Fruit fly (Drosophila melanogaster) whole organism, adult: Measurements from ENCODE around the gene CG11920.

Experiments used
- CG11617 ChIP-seq: fragments of 200-800 bp; sonication (Bioruptor generic); optimal IDR thresholded peaks from 2 replicates; lab custom pipeline; 2017; ENCODE audit warnings: mild to moderate bottlenecking, missing biosample characterization, missing genetic modification reagents, missing genetic modification characterization
- CG12768 ChIP-seq: fragments of 200-800 bp; sonication (Bioruptor generic); optimal IDR thresholded peaks from 2 replicates; lab custom pipeline; 2017; ENCODE audit warnings: missing biosample characterization, missing genetic modification characterization, mild to moderate bottlenecking, moderate library complexity, missing genetic modification reagents
- CG14711 ChIP-seq: fragments of 200-800 bp; sonication (Bioruptor generic); optimal IDR thresholded peaks from 2 replicates; lab custom pipeline; 2018; ENCODE audit warnings: missing biosample characterization, mild to moderate bottlenecking, missing genetic modification characterization, moderate library complexity
- CG1620 ChIP-seq: fragments of 200-800 bp; sonication (Bioruptor generic); optimal IDR thresholded peaks from 2 replicates; lab custom pipeline; 2016; ENCODE audit warnings: missing biosample characterization, missing genetic modification characterization
- CG33017 ChIP-seq: fragments of 200-800 bp; sonication (Bioruptor generic); optimal IDR thresholded peaks from 2 replicates; lab custom pipeline; 2018; ENCODE audit warnings: missing biosample characterization, mild to moderate bottlenecking, missing genetic modification characterization, moderate library complexity
- CG5204 ChIP-seq: fragments of 200-800 bp; sonication (Bioruptor generic); optimal IDR thresholded peaks from 2 replicates; lab custom pipeline; 2016; ENCODE audit warnings: missing biosample characterization, missing genetic modification characterization
- CG7045 ChIP-seq: fragments of 200-800 bp; sonication (Bioruptor generic); optimal IDR thresholded peaks from 2 replicates; lab custom pipeline; 2017; ENCODE audit warnings: missing biosample characterization, mild to moderate bottlenecking, missing genetic modification characterization
- CG7101 ChIP-seq: fragments of 200-800 bp; sonication (Bioruptor generic); optimal IDR thresholded peaks from 2 replicates; lab custom pipeline; 2018; ENCODE audit warnings: missing biosample characterization, mild to moderate bottlenecking, missing genetic modification characterization, moderate library complexity
- Clk ChIP-seq: fragments of 200-800 bp; sonication (Bioruptor generic); optimal IDR thresholded peaks from 2 replicates; lab custom pipeline; 2017; ENCODE audit warnings: missing biosample characterization, missing genetic modification characterization
- Crg-1 ChIP-seq: fragments of 200-800 bp; sonication (Bioruptor generic); optimal IDR thresholded peaks from 2 replicates; lab custom pipeline; 2016; ENCODE audit warnings: missing biosample characterization, missing genetic modification characterization
- Hr96 ChIP-seq: fragments of 200-800 bp; sonication (Bioruptor generic); optimal IDR thresholded peaks from 2 replicates; lab custom pipeline; 2016; ENCODE audit warnings: missing biosample characterization, missing genetic modification characterization
- Mnt ChIP-seq: fragments of 200-800 bp; sonication (Bioruptor generic); optimal IDR thresholded peaks from 2 replicates; lab custom pipeline; 2016; ENCODE audit warnings: missing biosample characterization, mild to moderate bottlenecking, missing genetic modification characterization
- bab1 ChIP-seq: fragments of 200-800 bp; sonication (Bioruptor generic); optimal IDR thresholded peaks from 3 replicates; lab custom pipeline; 2019; ENCODE audit warnings: missing biosample characterization, mild to moderate bottlenecking, missing genetic modification characterization, moderate library complexity
- cic ChIP-seq: fragments of 200-800 bp; sonication (Bioruptor generic); optimal IDR thresholded peaks from 2 replicates; lab custom pipeline; 2017; ENCODE audit warnings: missing biosample characterization, mild to moderate bottlenecking, missing genetic modification characterization, moderate library complexity
- cnc ChIP-seq, 2 experiments: fragments of >200 bp; optimal IDR thresholded peaks; 2 replicates each; lab custom pipeline; 2017
- kay ChIP-seq: fragments of 200-800 bp; sonication (Bioruptor generic); peaks from one replicate; lab custom pipeline; 2016; ENCODE audit warnings: missing biosample characterization, missing genetic modification characterization, borderline replicate concordance
- ovo ChIP-seq: fragments of 200-800 bp; sonication (Bioruptor generic); optimal IDR thresholded peaks from 2 replicates; lab custom pipeline; 2016; ENCODE audit warnings: missing biosample characterization, missing genetic modification characterization
- pad ChIP-seq: fragments of 200-800 bp; sonication (Bioruptor generic); optimal IDR thresholded peaks from 3 replicates; lab custom pipeline; 2017; ENCODE audit warnings: missing biosample characterization, missing genetic modification characterization, mild to moderate bottlenecking, moderate library complexity, missing genetic modification reagents
- tj ChIP-seq: fragments of 200-800 bp; sonication (Bioruptor generic); optimal IDR thresholded peaks from 3 replicates; lab custom pipeline; 2017; ENCODE audit warnings: missing biosample characterization, mild to moderate bottlenecking, missing genetic modification characterization, moderate library complexity
- toe ChIP-seq: fragments of 200-800 bp; sonication (Bioruptor generic); optimal IDR thresholded peaks from 2 replicates; lab custom pipeline; 2016; ENCODE audit warnings: missing biosample characterization, missing genetic modification characterization

The CG11920 gene

dm6 chr3R:25074558-25074964 is at the start of gene CG11920, which contains the start of gene shams:
CG11920 (plus strand) TSS chr3R:25074877.
shams (minus strand) TSS chr3R:25074607.
- TF ChIP-seq cic: no peak
- peak; percentile 12 for TF ChIP-seq CG11617 (GFP tag; lab: Kevin White, UChicago)
- peak; percentile 96 for TF ChIP-seq Mnt (GFP tag; lab: Kevin White, UChicago)
- TF ChIP-seq CG7101 (tag; lab: Kevin White, UChicago): peak; percentile 59
- peak; percentile 30 for TF ChIP-seq toe (GFP tag; lab: Kevin White, UChicago)
- no peak for TF ChIP-seq Hr96 (GFP tag; lab: Kevin White, UChicago)
- peak; percentile 59 for TF ChIP-seq CG14711
- no peak for TF ChIP-seq kay (GFP tag; lab: Kevin White, UChicago)
- TF ChIP-seq CG12768 (GFP tag; lab: Kevin White, UChicago): peak; percentile 9

dm6 chr3R:25024895-25025557 is 49.7 kb upstream of the CG11920 start, which contains the start of the genes EMC6 and Hr96:
EMC6 (minus strand) TSS chr3R:25025017.
Hr96 (plus strand) TSS chr3R:25025235.
- TF ChIP-seq bab1 (GFP tag; lab: Kevin White, UChicago) (peak; percentile 94), CG7045 (peak; percentile 89), ovo (GFP tag; lab: Kevin White, UChicago) (peak; percentile 65), CG12768 (GFP tag; lab: Kevin White, UChicago) (peak; percentile 88), CG11617 (GFP tag; lab: Kevin White, UChicago) (peak; percentile 92), CG14711 (peak; percentile 83), Mnt (GFP tag; lab: Kevin White, UChicago) (peak; percentile 85), cnc (optimal IDR thresholded peaks at IDR 0.05; lab: Kevin White, UChicago) (no peak), Clk (peak; percentile 85), CG33017 (tag; lab: Kevin White, UChicago) (peak; percentile 91), cic (peak; percentile 67), pad (GFP tag; lab: Kevin White, UChicago) (peak; percentile 74), toe (GFP tag; lab: Kevin White, UChicago) (no peak), tj (peak; percentile 67), CG7101 (tag; lab: Kevin White, UChicago) (peak; percentile 92), Hr96 (GFP tag; lab: Kevin White, UChicago) (no peak), kay (GFP tag; lab: Kevin White, UChicago) (no peak), CG1620 (peak; percentile 93), Crg-1 (GFP tag; lab: Kevin White, UChicago) (peak; percentile 80), CG5204 (GFP tag; lab: Kevin White, UChicago) (no peak)

- TF ChIP-seq cnc (optimal IDR thresholded peaks at IDR 0.05; lab: Kevin White, UChicago): no peak
- peak; percentile 8 for TF ChIP-seq CG14711
- TF ChIP-seq CG12768 (GFP tag; lab: Kevin White, UChicago): peak; percentile 40
- no peak for TF ChIP-seq Clk
- peak; percentile 34 for TF ChIP-seq Mnt (GFP tag; lab: Kevin White, UChicago)
- TF ChIP-seq CG7045: peak; percentile 28
- no peak for TF ChIP-seq toe (GFP tag; lab: Kevin White, UChicago)
- TF ChIP-seq cic: no peak
- TF ChIP-seq kay (GFP tag; lab: Kevin White, UChicago): peak; percentile 95
- TF ChIP-seq CG33017 (tag; lab: Kevin White, UChicago): no peak
- TF ChIP-seq CG11617 (GFP tag; lab: Kevin White, UChicago): peak; percentile 74
- TF ChIP-seq Crg-1 (GFP tag; lab: Kevin White, UChicago): no peak
- peak; percentile 10 for TF ChIP-seq tj
- TF ChIP-seq pad (GFP tag; lab: Kevin White, UChicago): peak; percentile 41
- peak; percentile 42 for TF ChIP-seq CG7101 (tag; lab: Kevin White, UChicago)
Observed at dm6 chr3R:25027281-25028219, 47.1 kb upstream of the CG11920 start.

dm6 chr3R:25032686-25033085 is 42.0 kb upstream of the CG11920 start:
- TF ChIP-seq CG7045: no peak
- peak in 1 of 2 experiments; percentile 56 for TF ChIP-seq cnc (optimal IDR thresholded peaks at IDR 0.05; lab: Kevin White, UChicago)

dm6 chr3R:25033142-25033586 is 41.5 kb upstream of the CG11920 start, which contains the start of gene Smg6:
Smg6 (minus strand) TSS chr3R:25033465.
- no peak for TF ChIP-seq Hr96 (GFP tag; lab: Kevin White, UChicago)
- TF ChIP-seq bab1 (GFP tag; lab: Kevin White, UChicago): peak; percentile 64
- TF ChIP-seq CG11617 (GFP tag; lab: Kevin White, UChicago): peak; percentile 31
- TF ChIP-seq Mnt (GFP tag; lab: Kevin White, UChicago): peak; percentile 35
- TF ChIP-seq tj: peak; percentile 98
- TF ChIP-seq cic: peak; percentile 39
- TF ChIP-seq CG7045: no peak

- no peak for TF ChIP-seq pad (GFP tag; lab: Kevin White, UChicago)
- no peak for TF ChIP-seq CG5204 (GFP tag; lab: Kevin White, UChicago)
- no peak for TF ChIP-seq cnc (optimal IDR thresholded peaks at IDR 0.05; lab: Kevin White, UChicago)
- no peak for TF ChIP-seq kay (GFP tag; lab: Kevin White, UChicago)
- no peak for TF ChIP-seq CG12768 (GFP tag; lab: Kevin White, UChicago)
- no peak for TF ChIP-seq toe (GFP tag; lab: Kevin White, UChicago)
- TF ChIP-seq CG7101 (tag; lab: Kevin White, UChicago): no peak
- TF ChIP-seq CG11617 (GFP tag; lab: Kevin White, UChicago): no peak
- TF ChIP-seq Mnt (GFP tag; lab: Kevin White, UChicago): no peak
- TF ChIP-seq bab1 (GFP tag; lab: Kevin White, UChicago): no peak
- no peak for TF ChIP-seq ovo (GFP tag; lab: Kevin White, UChicago)
- no peak for TF ChIP-seq Hr96 (GFP tag; lab: Kevin White, UChicago)
- TF ChIP-seq cic: no peak
- TF ChIP-seq Crg-1 (GFP tag; lab: Kevin White, UChicago): no peak
- no peak for TF ChIP-seq CG14711
- TF ChIP-seq CG33017 (tag; lab: Kevin White, UChicago): no peak
- TF ChIP-seq Clk: no peak
Observed at dm6 chr3R:25036644-25037043, 38.0 kb upstream of the CG11920 start, which contains the start of gene CG31115. CG31115 (plus strand) TSS chr3R:25036944.
